Fruit fly (Drosophila melanogaster) whole organism, pupa: Measurements from ENCODE around the gene CG43935.

Source experiments
- CG12605 ChIP-seq: fragments of 200-800 bp; sonication (Bioruptor generic); IDR thresholded peaks from 2 replicates; pipeline ENCODE4 v1.3.6; 2022; ENCODE audit warnings: missing biosample characterization, missing genetic modification characterization
- CG13204 ChIP-seq: fragments of 200-800 bp; sonication (Bioruptor generic); optimal IDR thresholded peaks from 2 replicates; lab custom pipeline; 2018; ENCODE audit warnings: missing biosample characterization, mild to moderate bottlenecking, missing genetic modification characterization, moderate library complexity
- CG15710 ChIP-seq: fragments of 200-800 bp; sonication (Bioruptor generic); optimal IDR thresholded peaks from 2 replicates; lab custom pipeline; 2018; ENCODE audit warnings: missing biosample characterization, mild to moderate bottlenecking, missing genetic modification characterization, moderate library complexity
- CG17806 ChIP-seq: fragments of 200-800 bp; sonication (Bioruptor generic); optimal IDR thresholded peaks from 2 replicates; lab custom pipeline; 2018; ENCODE audit warnings: missing biosample characterization, mild to moderate bottlenecking, missing genetic modification characterization, moderate library complexity
- CG34367 ChIP-seq: fragments of 200-800 bp; sonication (Bioruptor generic); optimal IDR thresholded peaks from 2 replicates; lab custom pipeline; 2018; ENCODE audit warnings: missing biosample characterization, mild to moderate bottlenecking, missing genetic modification characterization
- CG4496 ChIP-seq: fragments of 200-800 bp; sonication (Bioruptor generic); IDR thresholded peaks from 3 replicates; pipeline ENCODE4 v1.3.6; 2022; ENCODE audit warnings: missing biosample characterization, missing genetic modification characterization
- CG8301 ChIP-seq: fragments of 200-800 bp; sonication (Bioruptor generic); optimal IDR thresholded peaks from 2 replicates; lab custom pipeline; 2018; ENCODE audit warnings: missing biosample characterization, mild to moderate bottlenecking, missing genetic modification characterization
- CG9948 ChIP-seq: fragments of 200-800 bp; sonication (Bioruptor generic); optimal IDR thresholded peaks from 2 replicates; lab custom pipeline; 2018; ENCODE audit warnings: missing biosample characterization, mild to moderate bottlenecking, missing genetic modification characterization, moderate library complexity
- D1 ChIP-seq: fragments of 200-800 bp; sonication (Bioruptor generic); optimal IDR thresholded peaks from 2 replicates; lab custom pipeline; 2018; ENCODE audit warnings: missing biosample characterization, mild to moderate bottlenecking, missing genetic modification characterization, moderate library complexity
- EcR ChIP-seq: fragments of 200-800 bp; sonication (Bioruptor generic); optimal IDR thresholded peaks from 3 replicates; lab custom pipeline; 2019; ENCODE audit warnings: missing biosample characterization, missing genetic modification characterization, mild to moderate bottlenecking, moderate library complexity, missing genetic modification reagents
- Ets98B ChIP-seq: fragments of 200-800 bp; sonication (Bioruptor generic); IDR thresholded peaks from 2 replicates; pipeline ENCODE4 v1.3.6; 2022; ENCODE audit warnings: missing biosample characterization, missing genetic modification characterization
- Pif1B ChIP-seq: fragments of 200-800 bp; sonication (Bioruptor generic); optimal IDR thresholded peaks from 3 replicates; lab custom pipeline; 2016; ENCODE audit warnings: missing biosample characterization, missing genetic modification characterization
- rn ChIP-seq: fragments of 200-800 bp; sonication (Bioruptor generic); IDR thresholded peaks from 2 replicates; pipeline ENCODE4 v1.3.6; 2022; ENCODE audit warnings: missing biosample characterization, missing genetic modification characterization

DNA sequence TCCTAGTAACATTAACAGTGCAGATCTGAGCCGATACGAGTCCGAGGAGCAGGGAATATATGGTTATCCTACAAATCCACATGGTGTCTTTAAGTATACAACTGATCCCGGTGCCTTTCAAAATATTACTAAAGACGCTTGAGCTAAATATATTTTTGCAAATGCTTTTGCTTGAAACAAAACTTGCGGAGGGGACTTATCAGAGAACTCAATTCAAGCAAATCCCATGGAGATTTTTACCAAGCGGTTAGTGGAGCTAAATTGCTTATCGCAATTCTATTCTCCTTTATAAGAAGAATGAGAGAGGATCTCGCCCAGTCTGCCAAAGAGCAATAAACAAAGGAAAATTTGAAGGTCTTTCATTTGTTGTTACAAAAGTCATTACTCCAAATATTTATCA, 34.3 kb downstream of the CG43935 start, which contains the start of gene eater:
- TF ChIP-seq Pif1B (GFP tag; lab: Kevin White, UChicago) (no peak), CG12605 (no peak), D1 (tag; lab: Kevin White, UChicago) (no peak), CG13204 (GFP tag; lab: Kevin White, UChicago) (no peak), CG4496 (GFP tag; lab: Robert Waterston, UW) (no peak), CG17806 (no peak), EcR (GFP tag; lab: Kevin White, UChicago) (no peak), Ets98B (GFP tag; lab: Robert Waterston, UW) (no peak), CG8301 (tag; lab: Kevin White, UChicago) (no peak), CG15710 (no peak), rn (no peak), CG34367 (tag; lab: Kevin White, UChicago) (no peak), CG9948 (tag; lab: Kevin White, UChicago) (no peak)
